Worm (Caenorhabditis elegans) whole organism, young adult: Measurements from ENCODE around the gene chtb-3.

ENCODE experiments used
- B0019.2 ChIP-seq: fragments of 200-800 bp; sonication (Bioruptor generic); conservative IDR thresholded peaks from 2 replicates; pipeline ENCODE4 v1.3.6; 2022; ENCODE audit warnings: missing genetic modification reagents, missing genetic modification characterization, missing compliant biosample characterization
- C06A6.2 ChIP-seq: fragments of 200-800 bp; sonication (Bioruptor generic); conservative IDR thresholded peaks from 2 replicates; pipeline ENCODE4 v1.3.6; 2022; ENCODE audit warnings: missing genetic modification characterization, missing compliant biosample characterization
- D2030.7 ChIP-seq: fragments of 200-800 bp; sonication (Bioruptor generic); IDR thresholded peaks from 2 replicates; pipeline ENCODE4 v1.3.6; 2022; ENCODE audit warnings: missing genetic modification reagents, missing genetic modification characterization, missing compliant biosample characterization
- F49E8.2 ChIP-seq: sonication (generic microtip); optimal IDR thresholded peaks from 3 replicates; lab custom pipeline; 2017; ENCODE audit warnings: missing genetic modification characterization, mild to moderate bottlenecking, missing compliant biosample characterization, antibody characterized with exemption, moderate library complexity; ENCODE audit not compliant: insufficient read depth
- F57C9.4 ChIP-seq: sonication (generic microtip); optimal IDR thresholded peaks from 2 replicates; lab custom pipeline; 2017; ENCODE audit warnings: mild to moderate bottlenecking, missing genetic modification characterization, missing compliant biosample characterization
- Y53F4B.3 ChIP-seq: fragments of 200-800 bp; sonication (Bioruptor generic); IDR thresholded peaks from 2 replicates; pipeline ENCODE4 v1.3.6; 2022; ENCODE audit warnings: missing genetic modification reagents, missing genetic modification characterization, missing compliant biosample characterization
- Y56A3A.18 ChIP-seq: fragments of 200-800 bp; sonication (Bioruptor generic); IDR thresholded peaks from 2 replicates; pipeline ENCODE4 v1.3.6; 2022; ENCODE audit warnings: missing genetic modification reagents, missing genetic modification characterization, missing compliant biosample characterization
- Y79H2A.3 ChIP-seq: fragments of 200-800 bp; sonication (Bioruptor generic); conservative IDR thresholded peaks from 2 replicates; pipeline ENCODE4 v1.3.6; 2022; ENCODE audit warnings: missing genetic modification reagents, missing genetic modification characterization, missing compliant biosample characterization
- Y95B8A.8 ChIP-seq: fragments of 200-800 bp; sonication (Bioruptor generic); IDR thresholded peaks from 2 replicates; pipeline ENCODE4 v1.3.6; 2022; ENCODE audit warnings: missing genetic modification reagents, missing genetic modification characterization, missing compliant biosample characterization
- athp-1 ChIP-seq: sonication (generic microtip); optimal IDR thresholded peaks from 2 replicates; lab custom pipeline; 2017; ENCODE audit warnings: mild to moderate bottlenecking, missing genetic modification characterization, missing compliant biosample characterization
- attf-3 ChIP-seq: fragments of 200-800 bp; sonication (Bioruptor generic); conservative IDR thresholded peaks from 2 replicates; pipeline ENCODE4 v1.3.6; 2022; ENCODE audit warnings: missing genetic modification reagents, missing genetic modification characterization, missing compliant biosample characterization
- bed-2 ChIP-seq: fragments of 200-800 bp; sonication (Bioruptor generic); IDR thresholded peaks from 2 replicates; pipeline ENCODE4 v1.3.6; 2022; ENCODE audit warnings: missing genetic modification reagents, missing genetic modification characterization, missing compliant biosample characterization
- ccch-3 ChIP-seq: fragments of 200-800 bp; sonication (Bioruptor generic); optimal IDR thresholded peaks from 2 replicates; lab custom pipeline; 2018; ENCODE audit warnings: mild to moderate bottlenecking, missing genetic modification characterization, missing compliant biosample characterization
- cebp-1 ChIP-seq, 2 experiments: fragments of 200-800 bp in 1 of 2; sonication (Bioruptor generic) in 1 of 2; sonication (generic microtip) in 1 of 2; IDR thresholded peaks in 1 of 2; optimal IDR thresholded peaks in 1 of 2; 2 replicates each; pipeline versions ENCODE4 v1.3.6 to Lab custom; 2017 to 2022; ENCODE audit warnings: missing compliant biosample characterization in 2 of 2, missing genetic modification characterization in 2 of 2, mild to moderate bottlenecking in 1 of 2, missing genetic modification reagents in 1 of 2, moderate library complexity in 1 of 2
- ceh-40 ChIP-seq: fragments of 200-800 bp; sonication (Bioruptor generic); IDR thresholded peaks from 2 replicates; pipeline ENCODE4 v1.3.6; 2022; ENCODE audit warnings: missing genetic modification characterization, missing compliant biosample characterization
- ceh-58 ChIP-seq: fragments of 200-800 bp; sonication (Bioruptor generic); IDR thresholded peaks from 2 replicates; pipeline ENCODE4 v1.3.6; 2022; ENCODE audit warnings: missing genetic modification characterization, missing compliant biosample characterization
- efl-1 ChIP-seq: fragments of 150-350 bp; optimal IDR thresholded peaks from 2 replicates; lab custom pipeline; 2014; ENCODE audit warnings: missing biosample characterization, missing genetic modification reagents, missing genetic modification characterization
- egrh-3 ChIP-seq: fragments of 200-800 bp; sonication (Bioruptor generic); IDR thresholded peaks from 2 replicates; pipeline ENCODE4 v1.3.6; 2022; ENCODE audit warnings: missing genetic modification reagents, missing genetic modification characterization, missing compliant biosample characterization
- ekl-4 ChIP-seq: fragments of 200-800 bp; sonication (Bioruptor generic); IDR thresholded peaks from 2 replicates; pipeline ENCODE4 v1.3.6; 2022; ENCODE audit warnings: missing genetic modification reagents, missing genetic modification characterization, missing compliant biosample characterization
- ets-4 ChIP-seq: fragments of 200-800 bp; sonication (Bioruptor generic); optimal IDR thresholded peaks from 2 replicates; lab custom pipeline; 2018; ENCODE audit warnings: mild to moderate bottlenecking, missing genetic modification characterization, missing compliant biosample characterization
- gei-17 ChIP-seq: fragments of 200-800 bp; sonication (Bioruptor generic); optimal IDR thresholded peaks from 2 replicates; lab custom pipeline; 2018; ENCODE audit warnings: mild to moderate bottlenecking, missing genetic modification characterization, missing compliant biosample characterization
- hlh-26 ChIP-seq: fragments of 200-800 bp; sonication (Bioruptor generic); conservative IDR thresholded peaks from 2 replicates; pipeline ENCODE4 v1.3.6; 2022; ENCODE audit warnings: missing genetic modification reagents, missing genetic modification characterization, missing compliant biosample characterization
- hmg-1.2 ChIP-seq: fragments of 200-800 bp; sonication (Bioruptor generic); IDR thresholded peaks from 2 replicates; pipeline ENCODE4 v1.3.6; 2022; ENCODE audit warnings: missing genetic modification reagents, missing genetic modification characterization, missing compliant biosample characterization
- hmg-20 ChIP-seq: fragments of 200-800 bp; sonication (Bioruptor generic); IDR thresholded peaks from 2 replicates; pipeline ENCODE4 v1.3.6; 2022; ENCODE audit warnings: missing genetic modification reagents, missing genetic modification characterization, missing compliant biosample characterization
- lin-35 ChIP-seq, 3 experiments: fragments of 150-350 bp in 2 of 3; sonication (generic microtip) in 1 of 3; optimal IDR thresholded peaks; 2 replicates each; lab custom pipeline; 2014 to 2018; ENCODE audit warnings: missing biosample characterization in 3 of 3, missing genetic modification characterization in 3 of 3, missing genetic modification reagents in 3 of 3
- lin-40 ChIP-seq: sonication (generic microtip); optimal IDR thresholded peaks from 2 replicates; lab custom pipeline; 2016; ENCODE audit warnings: missing genetic modification characterization, mild to moderate bottlenecking, missing compliant biosample characterization, missing genotype, missing genetic modification reagents
- lir-1 ChIP-seq: fragments of 200-800 bp; sonication (Bioruptor generic); conservative IDR thresholded peaks from 2 replicates; pipeline ENCODE4 v1.3.6; 2022; ENCODE audit warnings: missing genetic modification reagents, missing genetic modification characterization, missing compliant biosample characterization
- madf-10 ChIP-seq: sonication (generic microtip); optimal IDR thresholded peaks from 2 replicates; lab custom pipeline; 2016; ENCODE audit warnings: mild to moderate bottlenecking, missing genetic modification characterization, missing compliant biosample characterization
- madf-3 ChIP-seq: fragments of 200-800 bp; sonication (Bioruptor generic); IDR thresholded peaks from 2 replicates; pipeline ENCODE4 v1.3.6; 2022; ENCODE audit warnings: missing genetic modification reagents, missing genetic modification characterization, missing compliant biosample characterization
- madf-8 ChIP-seq: fragments of 200-800 bp; sonication (Bioruptor generic); conservative IDR thresholded peaks from 2 replicates; pipeline ENCODE4 v1.3.6; 2022; ENCODE audit warnings: missing genetic modification reagents, missing genetic modification characterization, missing compliant biosample characterization
- mel-28 ChIP-seq: sonication (generic microtip); optimal IDR thresholded peaks from 2 replicates; lab custom pipeline; 2016; ENCODE audit warnings: borderline replicate concordance, mild to moderate bottlenecking, missing genetic modification characterization, missing compliant biosample characterization
- nfya-2 ChIP-seq: fragments of 200-800 bp; sonication (Bioruptor generic); IDR thresholded peaks from 2 replicates; pipeline ENCODE4 v1.3.6; 2022; ENCODE audit warnings: missing genetic modification reagents, missing genetic modification characterization, missing compliant biosample characterization
- nfyb-1 ChIP-seq: fragments of 200-800 bp; sonication (Bioruptor generic); IDR thresholded peaks from 2 replicates; pipeline ENCODE4 v1.3.6; 2022; ENCODE audit warnings: missing genetic modification reagents, missing genetic modification characterization, missing compliant biosample characterization
- nhr-120 ChIP-seq: fragments of 200-800 bp; sonication (Bioruptor generic); IDR thresholded peaks from 2 replicates; pipeline ENCODE4 v1.3.6; 2022; ENCODE audit warnings: missing genetic modification characterization, missing compliant biosample characterization
- nhr-179 ChIP-seq: sonication (generic microtip); optimal IDR thresholded peaks from 2 replicates; lab custom pipeline; 2016; ENCODE audit warnings: mild to moderate bottlenecking, missing genetic modification characterization, missing compliant biosample characterization
- nhr-80 ChIP-seq: sonication (generic microtip); optimal IDR thresholded peaks from 2 replicates; lab custom pipeline; 2016; ENCODE audit warnings: missing genetic modification characterization, missing compliant biosample characterization
- pbrm-1 ChIP-seq: fragments of 200-800 bp; sonication (Bioruptor generic); IDR thresholded peaks from 2 replicates; pipeline ENCODE4 v1.3.6; 2022; ENCODE audit warnings: missing genetic modification reagents, missing genetic modification characterization, missing compliant biosample characterization
- rec-8 ChIP-seq, 2 experiments: sonication (generic microtip); optimal IDR thresholded peaks; 2 replicates each; lab custom pipeline; 2016; ENCODE audit warnings: mild to moderate bottlenecking in 2 of 2, missing genetic modification characterization in 2 of 2, missing genetic modification reagents in 2 of 2, missing genotype in 2 of 2, missing biosample characterization in 1 of 2, missing compliant biosample characterization in 1 of 2, moderate library complexity in 1 of 2
- snpc-1.3 ChIP-seq: sonication (generic microtip); optimal IDR thresholded peaks from 2 replicates; lab custom pipeline; 2017; ENCODE audit warnings: missing genetic modification characterization, mild to moderate bottlenecking, missing compliant biosample characterization, antibody characterized with exemption, moderate library complexity, missing genotype, missing genetic modification reagents; ENCODE audit not compliant: insufficient read depth
- snpc-3.4 ChIP-seq: sonication (generic microtip); optimal IDR thresholded peaks from 2 replicates; lab custom pipeline; 2017; ENCODE audit warnings: missing genetic modification characterization, mild to moderate bottlenecking, missing compliant biosample characterization, antibody characterized with exemption, moderate library complexity, missing genotype, missing genetic modification reagents
- tbp1 ChIP-seq: fragments of 200-800 bp; sonication (Bioruptor generic); optimal IDR thresholded peaks from 2 replicates; lab custom pipeline; 2018; ENCODE audit warnings: mild to moderate bottlenecking, missing genetic modification characterization, missing compliant biosample characterization
- tlf-1 ChIP-seq: fragments of 200-800 bp; sonication (Bioruptor generic); optimal IDR thresholded peaks from 2 replicates; lab custom pipeline; 2018; ENCODE audit warnings: mild to moderate bottlenecking, missing genetic modification characterization, missing compliant biosample characterization
- unc-62 ChIP-seq: fragments of 150-350 bp; optimal IDR thresholded peaks from 2 replicates; lab custom pipeline; 2014; ENCODE audit warnings: missing biosample characterization, missing genetic modification reagents, missing genetic modification characterization
- zim-3 ChIP-seq: sonication (generic microtip); optimal IDR thresholded peaks from 2 replicates; lab custom pipeline; 2017; ENCODE audit warnings: mild to moderate bottlenecking, missing genetic modification characterization, moderate library complexity, missing compliant biosample characterization
- ztf-26 ChIP-seq: sonication (generic microtip); optimal IDR thresholded peaks from 2 replicates; lab custom pipeline; 2017; ENCODE audit warnings: missing genetic modification characterization, missing compliant biosample characterization
- ztf-28 ChIP-seq: fragments of 200-800 bp; sonication (Bioruptor generic); IDR thresholded peaks from 2 replicates; pipeline ENCODE4 v1.3.6; 2022; ENCODE audit warnings: missing genetic modification reagents, missing genetic modification characterization, missing compliant biosample characterization
- ztf-3 ChIP-seq: fragments of 200-800 bp; sonication (Bioruptor generic); optimal IDR thresholded peaks from 2 replicates; lab custom pipeline; 2018; ENCODE audit warnings: mild to moderate bottlenecking, missing genetic modification characterization, missing compliant biosample characterization

chtb-3 gene

DNA sequence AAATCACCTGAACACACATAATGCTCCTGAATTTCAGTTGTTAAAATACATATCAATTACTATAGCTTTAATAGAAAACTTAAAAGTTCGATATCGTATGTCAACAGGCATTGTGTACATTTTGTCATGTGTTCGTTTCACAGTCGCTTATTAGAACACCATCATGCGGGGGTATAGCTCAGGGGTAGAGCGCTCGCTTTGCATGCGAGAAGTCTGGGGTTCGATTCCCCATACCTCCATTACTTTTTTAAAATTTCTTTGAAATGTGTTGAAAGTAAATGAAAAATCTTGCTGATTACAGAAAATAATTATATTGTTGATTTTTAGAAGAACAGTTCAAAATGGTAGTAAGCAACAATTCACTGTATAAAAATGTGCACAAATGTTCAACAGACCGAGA is 33.3 kb downstream of the chtb-3 start:
- peak; percentile 27 for TF ChIP-seq F49E8.2 (tag; lab: Kevin White, UChicago)
- TF ChIP-seq bed-2 (GFP tag; lab: Robert Waterston, UW) = no peak
- TF ChIP-seq ceh-58 (GFP tag; lab: Robert Waterston, UW) = no peak
- peak; percentile 94 for TF ChIP-seq snpc-1.3 (tag; lab: Kevin White, UChicago)
- TF ChIP-seq egrh-3 (GFP tag; lab: Robert Waterston, UW) = no peak
- TF ChIP-seq ztf-3 (GFP tag; lab: Kevin White, UChicago) = no peak
- 0 out of 2 replicates have a peak, but pooled peaks have one; percentile 49 for TF ChIP-seq madf-3 (GFP tag; lab: Robert Waterston, UW)
- TF ChIP-seq ceh-40 (GFP tag; lab: Robert Waterston, UW) = 0 out of 2 replicates have a peak, but pooled peaks have one; percentile 81
- peak; percentile 63 for TF ChIP-seq hmg-1.2 (GFP tag; lab: Robert Waterston, UW)
- TF ChIP-seq hmg-20 (GFP tag; lab: Robert Waterston, UW) = 0 out of 2 replicates have a peak, but pooled peaks have one; percentile 57
- peak; percentile 40 for TF ChIP-seq tlf-1 (GFP tag; lab: Kevin White, UChicago)
- no peak for TF ChIP-seq lir-1 (GFP tag; lab: Robert Waterston, UW)
- no peak for TF ChIP-seq ccch-3
- TF ChIP-seq pbrm-1 (GFP tag; lab: Robert Waterston, UW) = peak; percentile 76
- TF ChIP-seq madf-8 (GFP tag; lab: Robert Waterston, UW) = no peak
- no peak for TF ChIP-seq unc-62 (GFP tag; lab: Kevin White, UChicago)
- TF ChIP-seq nhr-179 (tag; lab: Kevin White, UChicago) = no peak
- peak; percentile 32 for TF ChIP-seq nhr-80
- no peak for TF ChIP-seq mel-28 (tag; lab: Kevin White, UChicago)
- TF ChIP-seq hlh-26 (GFP tag; lab: Robert Waterston, UW) = no peak
- TF ChIP-seq lin-40 = no peak
- no peak for TF ChIP-seq Y53F4B.3 (GFP tag; lab: Robert Waterston, UW)
- no peak for TF ChIP-seq cebp-1 (GFP tag; IDR thresholded peaks at IDR 0.05; lab: Robert Waterston, UW)
- no peak for TF ChIP-seq cebp-1 (tag; optimal IDR thresholded peaks at IDR 0.05; lab: Kevin White, UChicago)
- TF ChIP-seq madf-10 = peak; percentile 72
- TF ChIP-seq tbp1 (GFP tag; lab: Kevin White, UChicago) = peak; percentile 92
- no peak for TF ChIP-seq nhr-120 (GFP tag; lab: Robert Waterston, UW)
- no peak for TF ChIP-seq nfya-2 (GFP tag; lab: Robert Waterston, UW)
- TF ChIP-seq gei-17 = no peak
- 0 out of 2 replicates have a peak, but pooled peaks have one; percentile 27 for TF ChIP-seq Y95B8A.8 (GFP tag; lab: Robert Waterston, UW)
- no peak for TF ChIP-seq C06A6.2 (GFP tag; lab: Robert Waterston, UW)
- peak; percentile 61 to 72 for TF ChIP-seq rec-8 (tag; optimal IDR thresholded peaks at IDR 0.05; lab: Kevin White, UChicago)
- peak; percentile 79 for TF ChIP-seq Y56A3A.18 (GFP tag; lab: Robert Waterston, UW)
- TF ChIP-seq F57C9.4 (tag; lab: Kevin White, UChicago) = no peak
- no peak for TF ChIP-seq efl-1 (GFP tag; lab: Kevin White, UChicago)
- TF ChIP-seq ekl-4 (GFP tag; lab: Robert Waterston, UW) = peak; percentile 80
- 0 out of 2 replicates have a peak, but pooled peaks have one; percentile 63 for TF ChIP-seq ztf-28
- no peak for TF ChIP-seq B0019.2 (GFP tag; lab: Robert Waterston, UW)
- TF ChIP-seq Y79H2A.3 (GFP tag; lab: Robert Waterston, UW) = 0 out of 2 replicates have a peak, but pooled peaks have one; percentile 55
- TF ChIP-seq attf-3 (GFP tag; lab: Robert Waterston, UW) = no peak
- TF ChIP-seq zim-3 (tag; lab: Kevin White, UChicago) = peak; percentile 19
- TF ChIP-seq athp-1 (tag; lab: Kevin White, UChicago) = peak; percentile 45
- TF ChIP-seq D2030.7 (GFP tag; lab: Robert Waterston, UW) = peak; percentile 72
- TF ChIP-seq ztf-26 (tag; lab: Kevin White, UChicago) = peak; percentile 14
- peak in 1 of 3 experiments; percentile 46 for TF ChIP-seq lin-35 (GFP tag; optimal IDR thresholded peaks at IDR 0.05; lab: Kevin White, UChicago)
- TF ChIP-seq snpc-3.4 (tag; lab: Kevin White, UChicago) = peak; percentile 82
- TF ChIP-seq ets-4 (GFP tag; lab: Kevin White, UChicago) = no peak
- TF ChIP-seq nfyb-1 (GFP tag; lab: Robert Waterston, UW) = peak; percentile 79
